Worm (Caenorhabditis elegans) whole organism, L4/young adult: Measurements from ENCODE around the gene F36H9.7.

ENCODE experiments used
- dao-5 ChIP-seq: sonication (generic microtip); optimal IDR thresholded peaks from 2 replicates; lab custom pipeline; 2016; ENCODE audit warnings: missing genotype, missing genetic modification characterization, moderate library complexity, missing compliant biosample characterization
- him-1 ChIP-seq: sonication (generic microtip); optimal IDR thresholded peaks from 2 replicates; lab custom pipeline; 2016; ENCODE audit warnings: missing genotype, missing genetic modification reagents, missing genetic modification characterization, missing compliant biosample characterization

DNA sequence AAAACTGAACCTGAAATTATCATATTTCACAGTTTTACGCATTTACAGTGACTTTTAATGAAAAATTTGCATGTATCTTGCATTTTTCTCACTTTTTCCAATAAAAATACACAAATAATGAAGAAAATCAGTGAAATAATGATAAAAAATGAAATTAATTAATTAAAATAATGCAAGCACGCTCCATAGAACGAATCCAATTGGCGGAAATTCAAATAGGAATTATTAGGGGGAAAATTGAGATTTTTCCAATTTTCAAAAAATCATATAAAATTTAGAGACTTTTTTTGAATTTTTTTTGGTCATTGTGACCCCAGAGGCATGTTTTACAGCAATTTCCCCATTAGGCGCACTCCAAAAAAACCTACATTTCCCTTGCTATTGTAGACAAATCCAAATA, 46.0 kb upstream of the F36H9.7 start:
- no peak for TF ChIP-seq him-1 (tag; lab: Kevin White, UChicago)
- no peak for TF ChIP-seq dao-5 (tag; lab: Kevin White, UChicago)
